Worm (Caenorhabditis elegans) whole organism, L4 larva: ENCODE data around the gene Y105C5A.15.

Experiments
- Y48G9A.11 ChIP-seq: fragments of 200-800 bp; sonication (Bioruptor generic); IDR thresholded peaks from 2 replicates; pipeline ENCODE4 v1.3.6; 2022; ENCODE audit warnings: missing genetic modification reagents, missing genetic modification characterization, missing compliant biosample characterization
- aly-2 ChIP-seq: sonication (generic microtip); optimal IDR thresholded peaks from 2 replicates; lab custom pipeline; 2018; ENCODE audit warnings: missing biosample characterization, missing genetic modification characterization
- ceh-28 ChIP-seq: fragments of 150-350 bp; optimal IDR thresholded peaks from 2 replicates; lab custom pipeline; 2014; ENCODE audit warnings: missing biosample characterization, missing genetic modification reagents, missing genetic modification characterization
- ceh-82 ChIP-seq: sonication (generic microtip); optimal IDR thresholded peaks from 2 replicates; lab custom pipeline; 2017; ENCODE audit warnings: missing biosample characterization, missing genetic modification characterization
- dmd-8 ChIP-seq: fragments of 200-800 bp; sonication (Bioruptor generic); IDR thresholded peaks from 2 replicates; pipeline ENCODE4 v1.3.6; 2022; ENCODE audit warnings: missing genetic modification characterization, missing compliant biosample characterization
- dpl-1 ChIP-seq: fragments of 150-350 bp; optimal IDR thresholded peaks from 2 replicates; lab custom pipeline; 2014; ENCODE audit warnings: missing biosample characterization, missing genetic modification reagents, missing genetic modification characterization
- lin-15B ChIP-seq: fragments of 150-350 bp; sonication (generic microtip); optimal IDR thresholded peaks from 3 replicates; lab custom pipeline; 2014; ENCODE audit warnings: missing biosample characterization, missing genetic modification characterization
- madf-5 ChIP-seq, 2 experiments: fragments of 200-800 bp; sonication (Bioruptor generic); IDR thresholded peaks; 2 replicates each; pipeline ENCODE4 v1.3.6; 2022; ENCODE audit warnings: missing compliant biosample characterization in 2 of 2, missing genetic modification characterization in 2 of 2
- mep-1 ChIP-seq: fragments of 150-350 bp; sonication (generic microtip); optimal IDR thresholded peaks from 3 replicates; lab custom pipeline; 2014; ENCODE audit warnings: missing biosample characterization, missing genetic modification characterization
- nhr-10 ChIP-seq: fragments of 150-350 bp; optimal IDR thresholded peaks from 2 replicates; lab custom pipeline; 2014; ENCODE audit warnings: missing biosample characterization, missing genetic modification characterization
- nhr-237 ChIP-seq: sonication (generic microtip); optimal IDR thresholded peaks from 2 replicates; lab custom pipeline; 2017; ENCODE audit warnings: missing biosample characterization, missing genetic modification characterization
- nhr-25 ChIP-seq: sonication (generic microtip); optimal IDR thresholded peaks from 2 replicates; lab custom pipeline; 2017; ENCODE audit warnings: missing genetic modification characterization, mild to moderate bottlenecking, missing compliant biosample characterization, antibody characterized with exemption, moderate library complexity, borderline replicate concordance; ENCODE audit not compliant: insufficient read depth
- ztf-11 ChIP-seq: fragments of 150-350 bp; optimal IDR thresholded peaks from 2 replicates; lab custom pipeline; 2014; ENCODE audit warnings: missing biosample characterization, missing genetic modification characterization

DNA sequence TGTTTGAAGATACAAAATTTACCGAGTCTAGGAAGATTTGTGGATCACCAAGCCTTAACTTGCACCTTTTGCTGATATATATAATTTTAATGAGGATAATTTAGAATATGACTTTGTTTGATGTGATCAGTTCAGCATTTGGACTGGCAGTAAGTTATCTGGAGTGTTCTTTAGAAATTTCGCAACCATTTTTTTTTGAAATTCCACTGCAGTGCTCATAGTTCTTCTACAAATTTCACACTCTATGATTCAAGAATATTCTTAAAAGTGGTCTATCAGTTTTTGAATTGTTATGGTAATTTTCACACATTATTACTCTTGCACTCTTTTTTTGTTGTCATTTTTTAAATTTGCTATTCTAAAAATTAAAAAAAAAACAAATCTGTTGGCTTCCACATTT is 49.8 kb upstream of the Y105C5A.15 start:
- TF ChIP-seq nhr-25 (no peak), Y48G9A.11 (GFP tag; lab: Robert Waterston, UW) (no peak), nhr-10 (tag; lab: Kevin White, UChicago) (no peak), ztf-11 (tag; lab: Kevin White, UChicago) (no peak), nhr-237 (tag; lab: Kevin White, UChicago) (no peak), aly-2 (tag; lab: Kevin White, UChicago) (no peak), dmd-8 (GFP tag; lab: Robert Waterston, UW) (no peak), dpl-1 (GFP tag; lab: Kevin White, UChicago) (no peak), mep-1 (no peak), lin-15B (tag; lab: Kevin White, UChicago) (no peak), madf-5 (GFP tag; IDR thresholded peaks at IDR 0.05; lab: Robert Waterston, UW) (no peak), ceh-82 (no peak), ceh-28 (tag; lab: Kevin White, UChicago) (no peak)
